Worm (Caenorhabditis elegans): ENCODE results near the gene mstr-2.

ce11 chrIII:4474908-4475307 lies 6.0 kb downstream of the mstr-2 start, which contains the start of gene ifet-1:
- TF ChIP-seq hmg-4 (GFP tag; optimal IDR thresholded peaks at IDR 0.05) = no peak
- no peak for TF ChIP-seq ama-1 (optimal IDR thresholded peaks at IDR 0.05)
- TF ChIP-seq ets-7 (tag; optimal IDR thresholded peaks at IDR 0.05) = no peak
- no peak for TF ChIP-seq scrt-1 (GFP tag; IDR thresholded peaks at IDR 0.05)
- no peak for TF ChIP-seq hmbx-1 (tag; optimal IDR thresholded peaks at IDR 0.05)
- no peak for TF ChIP-seq flt-1 (GFP tag; IDR thresholded peaks at IDR 0.05)
- no peak for TF ChIP-seq ceh-36 (tag; optimal IDR thresholded peaks at IDR 0.05)
- no peak for TF ChIP-seq B0310.2 (tag; optimal IDR thresholded peaks at IDR 0.05)
- TF ChIP-seq ceh-13 (GFP tag; optimal IDR thresholded peaks at IDR 0.05) = no peak
- no peak for TF ChIP-seq tbx-11 (GFP tag; IDR thresholded peaks at IDR 0.05)
- TF ChIP-seq tbx-37 (GFP tag; conservative IDR thresholded peaks at IDR 0.05) = no peak
